Worm (Caenorhabditis elegans): ENCODE measurements around the gene fat-4.

The fat-4 gene

ce11 chrIV:9777535-9777934 lies 21.7 kb upstream of the fat-4 start, which contains the start of gene sna-2 (continued):
- TF ChIP-seq lag-1 (GFP tag; IDR thresholded peaks at IDR 0.05) (no peak), lin-35 (GFP tag; optimal IDR thresholded peaks at IDR 0.05) (peak in 1 of 3 experiments; percentile 83), dpl-1 (GFP tag; optimal IDR thresholded peaks at IDR 0.05) (peak; percentile 60)

DNA sequence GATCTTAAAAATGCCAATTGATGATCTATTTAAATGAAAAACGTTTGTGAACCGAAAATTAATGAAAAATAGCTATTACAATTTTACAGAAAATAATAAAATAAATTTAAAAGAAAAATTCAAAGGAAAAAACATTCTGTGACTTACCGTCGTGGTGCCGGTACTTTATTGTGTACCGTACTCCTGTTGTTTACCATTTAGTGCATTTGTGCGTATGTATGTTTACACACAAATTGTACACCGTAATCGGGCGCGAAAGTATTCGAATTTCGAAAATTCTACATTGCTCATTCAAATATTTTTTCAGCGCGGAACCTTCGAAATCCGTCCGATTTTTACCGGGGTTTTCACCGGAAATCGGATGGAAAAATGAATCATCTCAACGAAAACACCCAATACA lies 21.2 kb upstream of the fat-4 start, which contains the start of gene T13F2.6:
Gene T13F2.6 (plus strand): TSS at position 306 of the 400 bp plus-strand sequence.
- TF ChIP-seq fkh-3 (tag; optimal IDR thresholded peaks at IDR 0.05) (no peak), lin-54 (GFP tag; optimal IDR thresholded peaks at IDR 0.05) (peak; percentile 93), ceh-27 (GFP tag; optimal IDR thresholded peaks at IDR 0.05) (no peak), pbrm-1 (GFP tag; IDR thresholded peaks at IDR 0.05) (peak; percentile 79), ekl-4 (GFP tag; IDR thresholded peaks at IDR 0.05) (peak; percentile 86), nfyb-1 (GFP tag; IDR thresholded peaks at IDR 0.05) (no peak), athp-1 (tag; optimal IDR thresholded peaks at IDR 0.05) (peak; percentile 65), aptf-3 (GFP tag; IDR thresholded peaks at IDR 0.05) (no peak), hmg-1.2 (GFP tag; IDR thresholded peaks at IDR 0.05) (peak; percentile 64; the same call in 1 of the 2 replicates), ztf-18 (tag; optimal IDR thresholded peaks at IDR 0.05) (no peak), snpc-1.3 (tag; optimal IDR thresholded peaks at IDR 0.05; ENCODE audit: insufficient read depth) (peak; percentile 91), attf-3 (GFP tag; conservative IDR thresholded peaks at IDR 0.05) (peak; percentile 65), snpc-3.4 (tag; optimal IDR thresholded peaks at IDR 0.05) (peak; percentile 80), nfya-2 (GFP tag; IDR thresholded peaks at IDR 0.05) (no peak), B0336.3 (GFP tag; IDR thresholded peaks at IDR 0.05) (peak; percentile 60; the same call in 1 of the 2 replicates), rcor-1 (GFP tag; IDR thresholded peaks at IDR 0.05) (peak; percentile 88), ceh-100 (GFP tag; IDR thresholded peaks at IDR 0.05) (peak; percentile 56), ztf-25 (GFP tag; IDR thresholded peaks at IDR 0.05) (0 out of 2 replicates have a peak, but pooled peaks have one; percentile 54), madf-3 (GFP tag; IDR thresholded peaks at IDR 0.05) (peak; percentile 86), lin-35 (GFP tag; optimal IDR thresholded peaks at IDR 0.05) (peak in 1 of 3 experiments; percentile 51), C17E4.6 (GFP tag; IDR thresholded peaks at IDR 0.05) (peak; percentile 15; the same call in 1 of the 2 replicates), Y79H2A.3 (GFP tag; conservative IDR thresholded peaks at IDR 0.05) (0 out of 2 replicates have a peak, but pooled peaks have one; percentile 73), madf-6 (GFP tag; IDR thresholded peaks at IDR 0.05) (peak; percentile 97), dpff-1 (tag; optimal IDR thresholded peaks at IDR 0.05) (no peak), hsf-1 (GFP tag; IDR thresholded peaks at IDR 0.05) (peak; percentile 76), efl-1 (GFP tag; optimal IDR thresholded peaks at IDR 0.05) (peak; percentile 92), lin-40 (tag; optimal IDR thresholded peaks at IDR 0.05) (no peak), chd-7 (tag; optimal IDR thresholded peaks at IDR 0.05) (no peak), bed-1 (GFP tag; IDR thresholded peaks at IDR 0.05) (no peak), bed-2 (GFP tag; IDR thresholded peaks at IDR 0.05) (no peak), him-1 (tag; optimal IDR thresholded peaks at IDR 0.05) (peak; percentile 55), attf-6 (GFP tag; IDR thresholded peaks at IDR 0.05) (peak; percentile 77), B0261.1 (tag; optimal IDR thresholded peaks at IDR 0.05) (no peak), K11D2.4 (GFP tag; IDR thresholded peaks at IDR 0.05) (no peak), ceh-91 (GFP tag; IDR thresholded peaks at IDR 0.05) (peak; percentile 93), ceh-58 (GFP tag; IDR thresholded peaks at IDR 0.05) (no peak), D2030.7 (GFP tag; IDR thresholded peaks at IDR 0.05) (peak; percentile 94), ztf-22 (GFP tag; optimal IDR thresholded peaks at IDR 0.05) (no peak), tbx-9 (tag; optimal IDR thresholded peaks at IDR 0.05; ENCODE audit: borderline replicate concordance) (no peak), nhr-179 (tag; optimal IDR thresholded peaks at IDR 0.05) (no peak), lin-26 (GFP tag; IDR thresholded peaks at IDR 0.05) (no peak), B0019.2 (GFP tag; conservative IDR thresholded peaks at IDR 0.05) (peak; percentile 91), ccch-3 (GFP tag; optimal IDR thresholded peaks at IDR 0.05) (no peak), T26A5.8 (tag; optimal IDR thresholded peaks at IDR 0.05) (no peak), F49E8.2 (tag; optimal IDR thresholded peaks at IDR 0.05; ENCODE audit: insufficient read depth) (peak; percentile 92)

All from whole organism, young adult.